Worm (Caenorhabditis elegans) whole organism, midembryonic: ENCODE results near the gene H04D03.6.

ENCODE experiments used
- T22C8.4 ChIP-seq: fragments of 200-800 bp; sonication (Bioruptor generic); IDR thresholded peaks from 2 replicates; pipeline ENCODE4 v1.3.6; 2022; ENCODE audit warnings: missing genetic modification characterization, missing compliant biosample characterization
- cog-1 ChIP-seq: sonication (generic microtip); optimal IDR thresholded peaks from 2 replicates; lab custom pipeline; 2016; ENCODE audit warnings: missing genetic modification characterization, missing compliant biosample characterization
- flt-1 ChIP-seq: fragments of 200-800 bp; sonication (Bioruptor generic); IDR thresholded peaks from 2 replicates; pipeline ENCODE4 v1.3.6; 2022; ENCODE audit warnings: missing genetic modification characterization, missing compliant biosample characterization
- klf-2 ChIP-seq: fragments of 200-800 bp; sonication (Bioruptor generic); conservative IDR thresholded peaks from 2 replicates; pipeline ENCODE4 v1.3.6; 2022; ENCODE audit warnings: missing genetic modification reagents, missing genetic modification characterization, missing compliant biosample characterization
- med-1 ChIP-seq: sonication (generic microtip); optimal IDR thresholded peaks from 2 replicates; lab custom pipeline; 2017; ENCODE audit warnings: missing genetic modification characterization, mild to moderate bottlenecking, missing compliant biosample characterization, antibody characterized with exemption, missing genetic modification reagents; ENCODE audit not compliant: insufficient read depth
- ref-1 ChIP-seq: fragments of 200-800 bp; sonication (Bioruptor generic); conservative IDR thresholded peaks from 2 replicates; pipeline ENCODE4 v1.3.6; 2022; ENCODE audit warnings: missing genetic modification reagents, missing genetic modification characterization, missing compliant biosample characterization
- tab-1 ChIP-seq: fragments of 200-800 bp; sonication (Bioruptor generic); IDR thresholded peaks from 2 replicates; pipeline ENCODE4 v1.3.6; 2022; ENCODE audit warnings: missing genetic modification characterization, missing compliant biosample characterization
- ztf-23 ChIP-seq: fragments of 200-800 bp; sonication (Bioruptor generic); IDR thresholded peaks from 2 replicates; pipeline ENCODE4 v1.3.6; 2022; ENCODE audit warnings: missing genetic modification reagents, missing genetic modification characterization, missing compliant biosample characterization
- ztf-29 ChIP-seq: fragments of 200-800 bp; sonication (Bioruptor generic); IDR thresholded peaks from 2 replicates; pipeline ENCODE4 v1.3.6; 2022; ENCODE audit warnings: missing genetic modification reagents, missing genetic modification characterization, missing compliant biosample characterization

The H04D03.6 gene

DNA sequence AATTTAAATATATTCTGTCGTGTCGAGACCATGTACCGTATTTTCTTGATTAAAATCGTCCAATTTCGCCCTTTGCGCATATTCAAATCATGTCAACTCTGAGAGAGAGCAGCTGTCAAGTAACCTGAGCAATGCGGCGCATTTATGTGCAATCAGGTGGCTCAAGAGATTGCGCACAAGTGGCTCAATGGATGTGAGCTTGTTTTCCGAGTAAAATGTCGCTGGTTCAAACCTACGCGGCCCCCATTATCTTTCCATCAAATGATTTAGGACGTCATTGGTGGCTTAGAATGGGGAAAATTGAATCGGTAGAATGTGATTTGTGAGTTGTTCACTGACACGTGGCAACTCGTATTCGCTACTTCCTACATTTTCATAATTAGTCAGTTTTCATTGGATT lies 6.6 kb downstream of the H04D03.6 start:
- peak; percentile 51; the same call in 1 of the 2 replicates for TF ChIP-seq T22C8.4 (GFP tag; lab: Robert Waterston, UW)
- TF ChIP-seq cog-1 (tag; lab: Kevin White, UChicago), result peak; percentile 52
- peak; percentile 71; the same call in 1 of the 2 replicates for TF ChIP-seq ztf-23
- TF ChIP-seq tab-1 (GFP tag; lab: Robert Waterston, UW), result peak; percentile 79
- no peak for TF ChIP-seq ztf-29 (GFP tag; lab: Robert Waterston, UW)
- no peak; the same call in 1 of the 2 replicates for TF ChIP-seq klf-2 (GFP tag; lab: Robert Waterston, UW)
- peak; percentile 83 for TF ChIP-seq flt-1 (GFP tag; lab: Robert Waterston, UW)
- TF ChIP-seq med-1 (GFP tag; lab: Kevin White, UChicago), result no peak
- TF ChIP-seq ref-1 (GFP tag; lab: Robert Waterston, UW), result peak; percentile 59; the same call in 1 of the 2 replicates

DNA sequence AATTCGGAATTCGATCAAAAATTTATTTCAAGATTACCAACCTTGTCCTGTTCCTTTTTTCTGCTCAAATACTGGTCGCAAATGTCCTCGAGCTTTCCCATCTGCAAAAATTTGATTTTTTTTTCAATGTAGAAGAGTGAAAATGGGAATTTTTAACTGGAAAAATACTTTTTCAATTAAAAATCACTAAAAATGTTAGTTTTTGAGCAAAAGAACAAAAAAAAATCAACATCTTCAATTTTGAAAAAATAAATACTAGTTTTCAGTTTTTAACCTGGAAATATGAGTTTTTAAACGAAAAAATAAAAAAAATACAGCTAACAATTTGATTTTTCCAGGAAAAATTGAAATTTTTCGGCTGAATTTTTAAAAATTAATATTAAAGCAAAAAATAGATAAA lies 10.8 kb downstream of the H04D03.6 start, which contains the start of gene prp-3:
TSS of gene prp-3 (minus strand) at position 101 of the 400 bp plus-strand sequence.
- no peak for TF ChIP-seq cog-1 (tag; lab: Kevin White, UChicago)
- no peak for TF ChIP-seq klf-2 (GFP tag; lab: Robert Waterston, UW)
- no peak for TF ChIP-seq ztf-23
- no peak for TF ChIP-seq flt-1 (GFP tag; lab: Robert Waterston, UW)
- TF ChIP-seq tab-1 (GFP tag; lab: Robert Waterston, UW), result no peak

DNA sequence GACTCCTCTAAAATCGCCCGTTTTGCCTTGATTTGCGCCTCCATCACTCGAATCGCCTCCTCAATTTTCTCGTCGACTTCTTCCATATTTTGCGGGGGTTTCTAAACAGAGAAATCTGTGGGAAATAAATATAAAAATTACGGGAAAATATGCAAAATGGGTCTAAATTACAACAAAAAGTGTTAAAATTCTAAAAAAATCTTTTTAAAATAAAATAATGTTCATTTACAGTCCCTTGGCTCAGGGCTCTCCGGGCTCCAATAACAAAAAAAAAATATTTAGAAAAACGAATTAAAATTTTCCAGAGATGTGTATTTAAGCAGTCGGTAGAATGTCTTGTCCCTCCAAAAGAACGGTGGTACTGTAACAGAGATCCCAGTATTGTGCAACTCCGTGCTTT lies 14.8 kb downstream of the H04D03.6 start, which contains the start of gene M03C11.6:
TSS of gene M03C11.6 (minus strand) at position 101 of the 400 bp plus-strand sequence.
- TF ChIP-seq flt-1 (GFP tag; lab: Robert Waterston, UW) (no peak), ref-1 (GFP tag; lab: Robert Waterston, UW) (no peak), ztf-29 (GFP tag; lab: Robert Waterston, UW) (no peak), ztf-23 (no peak)

DNA sequence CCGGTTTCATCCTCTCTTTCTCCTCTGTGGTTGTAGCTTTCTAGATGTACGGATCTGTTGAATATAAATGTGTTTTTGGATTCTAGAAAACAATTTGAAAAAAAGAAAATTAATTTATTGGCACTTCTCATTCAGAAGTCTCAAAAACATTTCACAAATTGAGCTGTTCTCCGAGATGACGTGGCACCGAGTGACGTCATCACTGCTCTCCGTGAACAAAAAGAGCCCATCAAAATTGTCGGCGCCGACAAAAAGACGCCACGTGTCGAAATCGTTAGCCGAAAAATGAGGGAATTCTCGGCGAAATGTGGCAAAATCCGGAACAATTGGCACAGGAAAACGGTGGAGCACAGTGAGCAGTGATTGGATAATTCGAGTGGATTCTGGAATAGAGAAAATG lies 17.0 kb downstream of the H04D03.6 start:
- no peak for TF ChIP-seq ztf-29 (GFP tag; lab: Robert Waterston, UW)
- TF ChIP-seq ref-1 (GFP tag; lab: Robert Waterston, UW), result 0 out of 2 replicates have a peak, but pooled peaks have one; percentile 22
- TF ChIP-seq ztf-23, result no peak

DNA sequence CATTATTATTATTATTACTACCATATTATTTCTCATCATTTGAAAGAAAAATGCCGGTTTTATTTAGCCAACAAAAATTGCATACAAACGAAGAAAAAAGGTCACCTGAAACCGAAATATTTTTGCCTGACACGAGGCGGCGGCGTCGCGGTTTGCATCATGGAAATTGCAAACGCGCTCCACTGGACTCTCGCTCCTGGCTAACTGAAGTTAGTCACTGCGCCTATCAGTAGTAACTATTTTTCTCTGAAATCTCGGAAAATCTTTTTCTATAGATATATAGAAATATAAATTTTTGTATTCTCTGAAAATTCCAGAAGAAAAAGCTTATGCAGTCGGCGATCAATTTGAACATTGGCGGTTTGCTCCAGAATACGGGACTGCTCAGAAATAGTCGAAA lies 22.9 kb downstream of the H04D03.6 start, which contains the start of gene ymel-1:
TSS of gene ymel-1 (plus strand) at position 318 of the 400 bp plus-strand sequence.
- no peak for TF ChIP-seq T22C8.4 (GFP tag; lab: Robert Waterston, UW)
- no peak for TF ChIP-seq flt-1 (GFP tag; lab: Robert Waterston, UW)
- no peak for TF ChIP-seq med-1 (GFP tag; lab: Kevin White, UChicago)
- no peak for TF ChIP-seq ztf-29 (GFP tag; lab: Robert Waterston, UW)

DNA sequence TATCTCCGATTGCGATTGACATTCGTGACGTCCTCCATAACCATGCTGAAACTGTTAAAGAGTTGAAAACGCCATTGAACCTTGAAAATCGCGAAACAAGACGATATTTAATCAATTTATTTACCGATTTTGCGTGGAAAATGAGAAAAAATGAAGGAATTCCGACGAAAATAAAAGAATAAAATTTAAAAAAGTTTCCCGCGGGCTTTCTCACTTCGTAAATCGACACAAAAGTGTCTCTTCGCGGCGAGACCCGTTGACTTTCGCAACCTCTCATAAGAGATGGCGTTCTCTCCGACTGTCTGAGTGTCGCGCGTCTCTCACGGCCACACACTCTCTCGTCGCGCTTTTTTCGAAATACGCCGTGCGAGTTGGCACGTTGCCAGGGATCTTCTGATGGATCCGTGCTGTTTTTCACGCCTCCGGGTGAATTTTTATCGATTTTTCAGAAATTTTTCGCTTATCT lies 31.4 kb downstream of the H04D03.6 start, which contains the start of gene hat-1:
TSS of gene hat-1 (minus strand) at position 51 of the 466 bp plus-strand sequence.
- TF ChIP-seq med-1 (GFP tag; lab: Kevin White, UChicago) (no peak), ztf-29 (GFP tag; lab: Robert Waterston, UW) (peak; percentile 51), klf-2 (GFP tag; lab: Robert Waterston, UW) (no peak), flt-1 (GFP tag; lab: Robert Waterston, UW) (peak; percentile 64; the same call in 1 of the 2 replicates), cog-1 (tag; lab: Kevin White, UChicago) (no peak), T22C8.4 (GFP tag; lab: Robert Waterston, UW) (0 out of 2 replicates have a peak, but pooled peaks have one; percentile 18), ztf-23 (0 out of 2 replicates have a peak, but pooled peaks have one; percentile 41)

DNA sequence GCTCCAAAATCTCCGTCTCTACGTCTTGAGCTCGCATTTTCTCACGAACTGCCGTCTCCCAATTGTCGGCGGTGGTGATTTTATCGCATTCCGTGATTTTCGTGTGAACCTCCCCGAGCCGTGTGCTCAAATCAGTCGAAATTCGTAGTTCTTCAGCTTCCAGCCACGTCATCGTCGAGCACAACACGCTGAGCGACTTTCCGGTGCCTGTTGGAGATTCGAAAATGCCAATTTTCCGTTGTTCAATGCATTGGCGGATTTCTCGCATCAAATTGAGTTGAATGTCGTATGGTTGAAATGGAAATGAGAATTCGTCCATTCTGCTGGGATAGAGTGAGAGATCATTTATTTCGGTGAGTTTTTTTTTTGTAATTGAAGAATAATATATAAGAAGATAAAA lies 33.8 kb downstream of the H04D03.6 start, which contains the start of the genes M03C11.3 and chl-1:
TSS of gene M03C11.3 (plus strand) at position 153 of the 400 bp plus-strand sequence.
TSS of gene chl-1 (minus strand) at position 323 of the 400 bp plus-strand sequence.
- TF ChIP-seq flt-1 (GFP tag; lab: Robert Waterston, UW) (no peak), ztf-23 (no peak), ref-1 (GFP tag; lab: Robert Waterston, UW) (no peak), cog-1 (tag; lab: Kevin White, UChicago) (no peak), ztf-29 (GFP tag; lab: Robert Waterston, UW) (no peak), med-1 (GFP tag; lab: Kevin White, UChicago) (no peak), klf-2 (GFP tag; lab: Robert Waterston, UW) (no peak), T22C8.4 (GFP tag; lab: Robert Waterston, UW) (no peak)

DNA sequence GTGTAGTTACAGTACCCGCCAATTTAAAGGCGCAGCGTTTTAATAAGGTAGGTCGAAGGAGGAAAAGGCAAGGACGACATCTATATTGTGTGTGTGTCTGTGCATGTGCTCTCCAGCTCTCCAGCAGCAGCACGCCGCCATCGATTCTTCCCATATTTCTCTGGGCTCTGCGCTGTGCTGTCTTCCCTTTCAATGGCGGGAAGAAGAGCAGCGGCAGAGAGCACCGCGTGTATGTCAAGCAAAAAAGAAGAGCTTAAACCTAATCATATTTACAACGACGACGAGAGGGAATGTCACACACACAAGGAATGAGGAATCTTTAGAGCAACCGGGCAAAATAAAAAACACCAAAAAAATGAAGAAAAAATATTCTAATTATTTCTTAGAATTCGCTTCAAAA lies 39.8 kb downstream of the H04D03.6 start:
- TF ChIP-seq ref-1 (GFP tag; lab: Robert Waterston, UW), result no peak
- TF ChIP-seq ztf-23, result no peak

DNA sequence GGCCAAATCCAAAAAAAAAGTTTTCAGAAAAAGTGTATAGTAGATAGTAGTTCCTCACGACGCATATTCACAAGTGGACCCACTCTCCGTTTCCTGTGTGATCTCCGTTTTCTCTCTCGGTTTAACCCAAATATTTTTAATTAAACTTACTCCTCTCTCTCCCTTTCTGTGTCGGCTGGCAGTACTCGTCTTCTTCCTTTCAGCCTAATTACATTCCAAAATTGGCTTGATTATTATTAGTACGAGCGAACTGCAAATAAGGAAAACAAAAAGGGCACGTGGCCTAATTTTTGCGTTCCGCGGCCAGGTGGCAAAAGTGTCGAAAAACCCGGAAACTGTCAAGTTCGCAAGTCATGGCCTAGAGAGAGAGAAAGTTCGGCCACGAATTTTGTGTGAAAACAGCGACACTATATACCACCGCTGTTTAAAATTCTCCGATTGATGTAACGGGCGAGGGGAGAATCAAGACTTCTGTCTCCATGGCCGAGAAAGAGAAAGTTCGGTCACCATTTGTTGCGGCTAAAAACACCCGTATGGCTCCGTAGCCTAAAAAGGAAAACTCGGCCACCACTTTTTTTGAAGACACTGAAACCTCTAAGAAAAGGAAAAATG lies 41.7 kb downstream of the H04D03.6 start:
- no peak for TF ChIP-seq med-1 (GFP tag; lab: Kevin White, UChicago)
- no peak for TF ChIP-seq ztf-29 (GFP tag; lab: Robert Waterston, UW)
- no peak for TF ChIP-seq flt-1 (GFP tag; lab: Robert Waterston, UW)

DNA sequence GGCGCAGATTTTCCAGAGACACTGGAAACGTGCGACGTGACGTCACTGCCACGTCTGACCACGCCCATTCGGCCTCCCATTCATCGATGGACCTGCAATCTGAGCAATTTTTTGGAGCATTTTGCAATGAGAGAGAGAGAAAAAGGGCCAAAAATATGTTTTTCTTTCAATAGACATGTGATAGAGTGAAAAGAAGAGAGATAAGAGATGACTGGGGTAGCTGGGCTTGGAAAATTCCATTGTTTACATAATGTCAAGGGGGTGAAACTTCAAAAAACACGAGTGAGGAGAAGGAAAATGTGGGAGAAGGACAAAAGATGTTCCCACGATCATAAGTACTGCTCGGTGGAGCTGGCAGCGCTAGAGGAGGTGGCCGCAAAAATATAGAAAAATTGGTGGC lies 42.7 kb downstream of the H04D03.6 start, which contains the start of gene M03C11.1:
TSS of gene M03C11.1 (minus strand) at position 101 of the 400 bp plus-strand sequence.
- TF ChIP-seq ztf-29 (GFP tag; lab: Robert Waterston, UW), result no peak
- no peak for TF ChIP-seq cog-1 (tag; lab: Kevin White, UChicago)
- no peak for TF ChIP-seq med-1 (GFP tag; lab: Kevin White, UChicago)
- TF ChIP-seq ztf-23, result no peak
- TF ChIP-seq klf-2 (GFP tag; lab: Robert Waterston, UW), result no peak
- TF ChIP-seq ref-1 (GFP tag; lab: Robert Waterston, UW), result no peak
